Worm (Caenorhabditis elegans) whole organism, L3 larva: Measurements from ENCODE around the gene H39E20.1.
A peak's percentile ranks its signal among the peaks of the same experiment; 100 is the strongest.

Experiments
- ceh-28 ChIP-seq: fragments of 150-350 bp; optimal IDR thresholded peaks from 2 replicates; lab custom pipeline; 2014; ENCODE audit warnings: missing biosample characterization, missing genetic modification reagents, missing genetic modification characterization
- egl-27 ChIP-seq: sonication (generic microtip); optimal IDR thresholded peaks from 4 replicates; lab custom pipeline; 2017; ENCODE audit warnings: missing biosample characterization, missing genetic modification reagents, missing genetic modification characterization
- elt-2 ChIP-seq: sonication (generic microtip); optimal IDR thresholded peaks from 2 replicates; lab custom pipeline; 2016; ENCODE audit warnings: missing genetic modification reagents, mild to moderate bottlenecking, missing genetic modification characterization, missing compliant biosample characterization
- lin-39 ChIP-seq: fragments of 150-350 bp; optimal IDR thresholded peaks from 2 replicates; lab custom pipeline; 2018; ENCODE audit warnings: missing biosample characterization, missing genetic modification reagents, missing genetic modification characterization
- nfya-1 ChIP-seq: sonication (generic microtip); optimal IDR thresholded peaks from 2 replicates; lab custom pipeline; 2017; ENCODE audit warnings: missing genetic modification characterization, mild to moderate bottlenecking, missing compliant biosample characterization, antibody characterized with exemption, moderate library complexity; ENCODE audit not compliant: insufficient read depth
- nhr-11 ChIP-seq: fragments of 150-350 bp; optimal IDR thresholded peaks from 2 replicates; lab custom pipeline; 2014; ENCODE audit warnings: missing biosample characterization, missing genetic modification characterization
- sea-2 ChIP-seq: fragments of 150-350 bp; sonication (generic microtip); optimal IDR thresholded peaks from 4 replicates; lab custom pipeline; 2014; ENCODE audit warnings: missing biosample characterization, missing genetic modification reagents, missing genetic modification characterization
- snpc-4 ChIP-seq: fragments of 150-350 bp; optimal IDR thresholded peaks from 2 replicates; lab custom pipeline; 2014; ENCODE audit warnings: missing biosample characterization, missing genetic modification characterization

- no peak for TF ChIP-seq egl-27 (tag; lab: Kevin White, UChicago)
- no peak for TF ChIP-seq ceh-28 (tag; lab: Kevin White, UChicago)
- no peak for TF ChIP-seq sea-2 (GFP tag; lab: Kevin White, UChicago)
- TF ChIP-seq elt-2 (tag; lab: Kevin White, UChicago): peak; percentile 62
- no peak for TF ChIP-seq snpc-4 (tag; lab: Kevin White, UChicago)
- no peak for TF ChIP-seq nfya-1 (tag; lab: Kevin White, UChicago)
- no peak for TF ChIP-seq nhr-11 (tag; lab: Kevin White, UChicago)
- TF ChIP-seq lin-39 (tag; lab: Kevin White, UChicago): no peak
Measured at ce11 chrX:1416776-1417354, 19.4 kb upstream of the H39E20.1 start, which contains the start of the genes F19G12.4 and F19G12.8.
